Worm (Caenorhabditis elegans) whole organism, L4 larva: ENCODE data around the gene Y97E10C.1.

Experiments
- F49E8.2 ChIP-seq: sonication (generic microtip); optimal IDR thresholded peaks from 2 replicates; lab custom pipeline; 2016; ENCODE audit warnings: missing compliant biosample characterization, mild to moderate bottlenecking, missing genetic modification characterization, borderline replicate concordance
- ceh-20 ChIP-seq: fragments of 200-800 bp; sonication (Bioruptor generic); IDR thresholded peaks from 2 replicates; pipeline ENCODE4 v1.3.6; 2022; ENCODE audit warnings: missing genetic modification reagents, missing genetic modification characterization, missing compliant biosample characterization
- ces-1 ChIP-seq: fragments of 150-350 bp; sonication (generic microtip); optimal IDR thresholded peaks from 4 replicates; lab custom pipeline; 2014; ENCODE audit warnings: missing biosample characterization, missing genetic modification reagents, missing genetic modification characterization
- fos-1 ChIP-seq: fragments of 150-350 bp; optimal IDR thresholded peaks from 2 replicates; lab custom pipeline; 2014; ENCODE audit warnings: missing biosample characterization, missing genetic modification characterization
- jun-1 ChIP-seq: fragments of 150-350 bp; optimal IDR thresholded peaks from 2 replicates; lab custom pipeline; 2014; ENCODE audit warnings: missing biosample characterization, missing genetic modification reagents, missing genetic modification characterization
- lin-13 ChIP-seq: fragments of 150-350 bp; optimal IDR thresholded peaks from 2 replicates; lab custom pipeline; 2014; ENCODE audit warnings: missing biosample characterization, missing genetic modification reagents, missing genetic modification characterization
- lir-3 ChIP-seq: sonication (generic microtip); optimal IDR thresholded peaks from 2 replicates; lab custom pipeline; 2016; ENCODE audit warnings: mild to moderate bottlenecking, missing genetic modification characterization, missing compliant biosample characterization
- mdl-1 ChIP-seq, 2 experiments: fragments of 150-350 bp in 1 of 2; sonication (generic microtip) in 1 of 2; optimal IDR thresholded peaks; 2 replicates each; lab custom pipeline; 2014 to 2017; ENCODE audit warnings: missing biosample characterization in 2 of 2, missing genetic modification characterization in 2 of 2
- nhr-11 ChIP-seq: fragments of 150-350 bp; optimal IDR thresholded peaks from 2 replicates; lab custom pipeline; 2014; ENCODE audit warnings: missing biosample characterization, missing genetic modification characterization
- snpc-4 ChIP-seq: fragments of 150-350 bp; optimal IDR thresholded peaks from 2 replicates; lab custom pipeline; 2014; ENCODE audit warnings: missing biosample characterization, missing genetic modification characterization
- zip-2 ChIP-seq: fragments of 150-350 bp; optimal IDR thresholded peaks from 2 replicates; lab custom pipeline; 2014; ENCODE audit warnings: missing biosample characterization, missing genetic modification characterization

- no peak for TF ChIP-seq ces-1
- TF ChIP-seq mdl-1 (tag; optimal IDR thresholded peaks at IDR 0.05; lab: Kevin White, UChicago): no peak
- TF ChIP-seq lin-13 (GFP tag; lab: Kevin White, UChicago): no peak
- TF ChIP-seq fos-1 (tag; lab: Kevin White, UChicago): no peak
- TF ChIP-seq jun-1 (tag; lab: Kevin White, UChicago): no peak
- TF ChIP-seq F49E8.2: no peak
- TF ChIP-seq snpc-4: no peak
- TF ChIP-seq nhr-11 (tag; lab: Kevin White, UChicago): no peak
- no peak for TF ChIP-seq ceh-20 (GFP tag; lab: Robert Waterston, UW)
- no peak for TF ChIP-seq lir-3 (tag; lab: Kevin White, UChicago)
- TF ChIP-seq zip-2: no peak
These were observed 11.1 kb upstream of the Y97E10C.1 start, which contains the start of gene ZK105.5 for ce11 chrV:7717629-7718028.
